Worm (Caenorhabditis elegans): ENCODE results near the gene srw-130.

srw-130 gene

ce11 chrV:3538307-3538706 is 10.4 kb downstream of the srw-130 start, which contains the start of gene nhr-93:
nhr-93 (minus strand) TSS chrV:3538407.
- TF ChIP-seq tbx-37 (GFP tag; conservative IDR thresholded peaks at IDR 0.05) (no peak), hnd-1 (tag; optimal IDR thresholded peaks at IDR 0.05) (no peak)

DNA sequence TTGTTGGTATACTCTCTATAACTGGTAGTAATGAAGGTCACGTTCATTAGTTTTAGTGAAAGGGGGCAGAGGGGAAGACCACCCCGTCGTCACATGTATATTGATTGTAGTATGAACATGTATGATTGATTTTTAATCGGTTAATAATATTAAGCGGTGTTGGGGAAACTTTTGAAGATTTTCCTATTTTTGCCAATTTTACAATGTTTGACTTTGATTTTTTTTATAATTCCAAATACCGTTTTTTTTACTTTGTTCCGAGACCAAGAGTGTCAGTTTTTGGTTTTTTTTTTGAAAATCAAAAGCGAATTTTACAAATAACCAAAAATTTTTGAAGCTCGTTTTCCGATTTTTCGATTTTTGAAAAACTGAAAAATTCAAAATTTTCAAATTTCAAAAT is 13.4 kb downstream of the srw-130 start, which contains the start of gene nhr-221:
nhr-221 (minus strand) TSS at position 101 of the 400 bp plus-strand sequence.
- no peak for TF ChIP-seq tbx-11 (GFP tag; IDR thresholded peaks at IDR 0.05)
- no peak for TF ChIP-seq ceh-13 (GFP tag; optimal IDR thresholded peaks at IDR 0.05)
- no peak for TF ChIP-seq hmg-4 (GFP tag; optimal IDR thresholded peaks at IDR 0.05)
- no peak for TF ChIP-seq ceh-36 (tag; optimal IDR thresholded peaks at IDR 0.05)
- no peak for TF ChIP-seq tbx-37 (GFP tag; conservative IDR thresholded peaks at IDR 0.05)
- no peak for TF ChIP-seq scrt-1 (GFP tag; IDR thresholded peaks at IDR 0.05)
- TF ChIP-seq B0310.2 (tag; optimal IDR thresholded peaks at IDR 0.05), result no peak
- TF ChIP-seq flt-1 (GFP tag; IDR thresholded peaks at IDR 0.05), result no peak
- TF ChIP-seq sea-1 (GFP tag; conservative IDR thresholded peaks at IDR 0.05), result no peak
- TF ChIP-seq F13C5.2 (tag; optimal IDR thresholded peaks at IDR 0.05), result no peak
- TF ChIP-seq tra-4 (tag; optimal IDR thresholded peaks at IDR 0.05), result no peak
- no peak for TF ChIP-seq pes-1 (GFP tag; IDR thresholded peaks at IDR 0.05)
- no peak for TF ChIP-seq hnd-1 (tag; optimal IDR thresholded peaks at IDR 0.05)

DNA sequence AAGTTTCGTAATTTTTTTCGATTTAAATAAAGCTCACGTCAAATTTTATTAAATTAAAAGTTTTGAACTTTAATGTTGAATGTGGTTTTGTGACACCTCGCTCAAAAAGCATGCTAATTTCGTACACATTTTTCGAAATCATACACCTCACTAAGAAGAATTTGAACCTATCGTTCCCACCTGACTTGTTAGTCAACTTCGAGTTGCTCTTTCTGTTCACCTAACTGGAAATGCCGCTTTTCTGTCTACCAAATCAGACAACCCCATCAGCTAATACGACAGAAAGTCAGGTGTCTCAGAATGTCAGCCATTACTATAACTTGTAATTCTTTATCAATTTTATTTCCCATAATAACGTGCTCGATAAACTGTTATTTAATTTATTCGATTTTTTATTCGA is 18.3 kb downstream of the srw-130 start, which contains the start of gene srbc-66:
srbc-66 (plus strand) TSS at position 301 of the 400 bp plus-strand sequence.
- TF ChIP-seq ama-1 (optimal IDR thresholded peaks at IDR 0.05) (no peak), sea-1 (GFP tag; conservative IDR thresholded peaks at IDR 0.05) (no peak), tra-4 (tag; optimal IDR thresholded peaks at IDR 0.05) (no peak), ets-7 (tag; optimal IDR thresholded peaks at IDR 0.05) (no peak), aly-1 (tag; optimal IDR thresholded peaks at IDR 0.05) (no peak)

- TF ChIP-seq hnd-1 (tag; optimal IDR thresholded peaks at IDR 0.05), result no peak
These were observed 21.8 kb downstream of the srw-130 start, which contains the start of gene str-260 for ce11 chrV:3526882-3527281. str-260 (plus strand) TSS chrV:3527182.

DNA sequence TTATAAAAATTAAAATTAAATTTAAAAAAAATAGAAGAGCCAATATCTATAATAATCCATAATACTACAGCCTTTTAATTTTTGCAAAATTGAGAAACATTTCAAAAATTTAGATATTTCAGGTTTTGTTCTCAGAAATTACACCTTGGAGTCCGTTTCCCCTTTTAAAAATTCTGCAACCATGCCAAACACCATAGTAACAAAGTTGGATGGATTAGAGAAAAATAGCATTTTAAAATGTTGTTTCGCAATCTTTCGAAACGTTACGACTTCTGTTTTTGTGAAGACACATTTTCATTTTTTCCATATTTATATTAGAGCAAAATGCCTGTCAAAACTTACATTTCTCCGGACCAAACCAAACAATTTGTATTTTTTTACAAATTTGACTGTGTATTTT is 23.7 kb downstream of the srw-130 start, which contains the start of gene T24A6.7:
T24A6.7 (plus strand) TSS at position 301 of the 400 bp plus-strand sequence.
- TF ChIP-seq sea-1 (GFP tag; conservative IDR thresholded peaks at IDR 0.05), result no peak
- TF ChIP-seq hmbx-1 (tag; optimal IDR thresholded peaks at IDR 0.05), result no peak
- TF ChIP-seq F13C5.2 (tag; optimal IDR thresholded peaks at IDR 0.05), result no peak
- no peak for TF ChIP-seq B0310.2 (tag; optimal IDR thresholded peaks at IDR 0.05)
- no peak for TF ChIP-seq ceh-36 (tag; optimal IDR thresholded peaks at IDR 0.05)
- TF ChIP-seq scrt-1 (GFP tag; IDR thresholded peaks at IDR 0.05), result no peak
- no peak for TF ChIP-seq ceh-13 (GFP tag; optimal IDR thresholded peaks at IDR 0.05)
- TF ChIP-seq pes-1 (GFP tag; IDR thresholded peaks at IDR 0.05), result no peak

- TF ChIP-seq hnd-1 (tag; optimal IDR thresholded peaks at IDR 0.05) (no peak), ets-7 (tag; optimal IDR thresholded peaks at IDR 0.05) (no peak)
These were observed 25.4 kb downstream of the srw-130 start, which contains the start of gene irg-1 for ce11 chrV:3523262-3523661. irg-1 (plus strand) TSS chrV:3523587.

DNA sequence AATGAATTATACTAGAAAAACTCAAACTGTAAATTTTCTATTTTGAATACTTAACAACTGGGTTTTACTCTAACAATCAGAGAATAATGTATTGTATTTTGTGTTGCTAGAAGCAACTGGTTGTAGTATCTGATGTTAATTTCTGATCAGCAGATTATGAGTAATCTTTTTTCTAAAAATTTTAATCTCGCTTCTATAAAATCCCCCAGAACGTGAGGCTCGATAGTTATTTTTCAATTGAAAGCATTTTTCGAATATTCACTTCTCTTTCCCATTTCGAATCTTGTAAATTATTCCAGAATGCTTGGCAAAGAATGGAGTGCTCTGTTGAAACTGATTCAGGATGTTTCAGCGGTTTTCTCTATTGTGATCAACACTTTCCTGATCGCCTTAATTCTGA is 30.8 kb downstream of the srw-130 start, which contains the start of gene str-227:
str-227 (plus strand) TSS at position 301 of the 400 bp plus-strand sequence.
- TF ChIP-seq ceh-13 (GFP tag; optimal IDR thresholded peaks at IDR 0.05), result no peak
- TF ChIP-seq ama-1 (optimal IDR thresholded peaks at IDR 0.05), result no peak
- no peak for TF ChIP-seq sea-1 (GFP tag; conservative IDR thresholded peaks at IDR 0.05)

DNA sequence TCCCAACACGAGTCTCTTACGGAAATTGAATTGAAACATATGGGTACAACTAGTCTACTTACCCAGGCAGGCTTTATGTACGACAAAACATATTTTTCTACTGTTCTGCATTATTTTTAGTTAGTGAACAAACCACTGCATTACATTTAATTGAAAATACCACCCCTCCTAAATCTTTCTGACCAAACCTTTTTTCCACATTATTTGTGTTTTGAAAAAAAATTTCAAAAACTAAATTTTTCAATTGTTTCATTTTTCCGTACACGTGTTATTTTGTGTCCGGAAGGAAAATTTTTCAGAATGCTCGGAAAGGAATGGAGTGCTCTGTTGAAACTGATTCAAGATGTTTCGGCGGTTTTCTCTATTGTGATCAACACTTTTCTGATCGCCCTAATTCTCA is 36.3 kb downstream of the srw-130 start, which contains the start of gene str-226:
str-226 (plus strand) TSS at position 301 of the 400 bp plus-strand sequence.
- no peak for TF ChIP-seq hmg-4 (GFP tag; optimal IDR thresholded peaks at IDR 0.05)
- no peak for TF ChIP-seq ceh-13 (GFP tag; optimal IDR thresholded peaks at IDR 0.05)
- TF ChIP-seq scrt-1 (GFP tag; IDR thresholded peaks at IDR 0.05), result no peak
- TF ChIP-seq pes-1 (GFP tag; IDR thresholded peaks at IDR 0.05), result no peak
- no peak for TF ChIP-seq flt-1 (GFP tag; IDR thresholded peaks at IDR 0.05)

- TF ChIP-seq ceh-13 (GFP tag; optimal IDR thresholded peaks at IDR 0.05), result no peak
- TF ChIP-seq F13C5.2 (tag; optimal IDR thresholded peaks at IDR 0.05), result no peak
- no peak for TF ChIP-seq B0310.2 (tag; optimal IDR thresholded peaks at IDR 0.05)
- TF ChIP-seq sea-1 (GFP tag; conservative IDR thresholded peaks at IDR 0.05), result no peak
- no peak for TF ChIP-seq hmbx-1 (tag; optimal IDR thresholded peaks at IDR 0.05)
- no peak for TF ChIP-seq scrt-1 (GFP tag; IDR thresholded peaks at IDR 0.05)
- TF ChIP-seq ama-1 (optimal IDR thresholded peaks at IDR 0.05), result no peak
- TF ChIP-seq hmg-4 (GFP tag; optimal IDR thresholded peaks at IDR 0.05), result no peak
- no peak for TF ChIP-seq flt-1 (GFP tag; IDR thresholded peaks at IDR 0.05)
- no peak for TF ChIP-seq tra-4 (tag; optimal IDR thresholded peaks at IDR 0.05)
- no peak for TF ChIP-seq pes-1 (GFP tag; IDR thresholded peaks at IDR 0.05)
- TF ChIP-seq aly-1 (tag; optimal IDR thresholded peaks at IDR 0.05), result no peak
- no peak for TF ChIP-seq tbx-37 (GFP tag; conservative IDR thresholded peaks at IDR 0.05)
- no peak for TF ChIP-seq ets-7 (tag; optimal IDR thresholded peaks at IDR 0.05)
- TF ChIP-seq hnd-1 (tag; optimal IDR thresholded peaks at IDR 0.05), result no peak
- TF ChIP-seq ceh-36 (tag; optimal IDR thresholded peaks at IDR 0.05), result no peak
- no peak for TF ChIP-seq tbx-11 (GFP tag; IDR thresholded peaks at IDR 0.05)
These were observed 38.8 kb downstream of the srw-130 start, which contains the start of gene str-228 for ce11 chrV:3509878-3510277. str-228 (plus strand) TSS chrV:3510178.
